Fruit fly (Drosophila melanogaster) whole organism, embryonic: ENCODE results near the gene GstZ1.

Experiments
- Blimp-1 ChIP-seq: fragments of 200-800 bp; sonication (Bioruptor generic); optimal IDR thresholded peaks from 3 replicates; lab custom pipeline; 2018; ENCODE audit warnings: missing biosample characterization, missing genetic modification characterization, mild to moderate bottlenecking, moderate library complexity, missing genetic modification reagents
- CG10543 ChIP-seq: fragments of 200-800 bp; sonication (Bioruptor generic); optimal IDR thresholded peaks from 3 replicates; lab custom pipeline; 2017; ENCODE audit warnings: missing biosample characterization, mild to moderate bottlenecking, missing genetic modification characterization, moderate library complexity
- CG11247 ChIP-seq: fragments of 200-800 bp; sonication (Bioruptor generic); IDR thresholded peaks from 2 replicates; pipeline ENCODE4 v1.3.6; 2022; ENCODE audit warnings: missing biosample characterization, missing genetic modification characterization
- CG11398 ChIP-seq: fragments of 200-800 bp; sonication (Bioruptor generic); optimal IDR thresholded peaks from 2 replicates; lab custom pipeline; 2016; ENCODE audit warnings: missing biosample characterization, missing genetic modification characterization
- CG12942 ChIP-seq: fragments of 200-800 bp; sonication (Bioruptor generic); optimal IDR thresholded peaks from 3 replicates; lab custom pipeline; 2016; ENCODE audit warnings: missing biosample characterization, missing genetic modification characterization
- CG15011 ChIP-seq: fragments of 200-800 bp; sonication (Bioruptor generic); optimal IDR thresholded peaks from 3 replicates; lab custom pipeline; 2018; ENCODE audit warnings: missing biosample characterization, mild to moderate bottlenecking, missing genetic modification characterization
- CG15514 ChIP-seq: fragments of 200-800 bp; sonication (Bioruptor generic); optimal IDR thresholded peaks from 3 replicates; lab custom pipeline; 2017; ENCODE audit warnings: missing biosample characterization, missing genetic modification characterization, mild to moderate bottlenecking, moderate library complexity, missing genetic modification reagents
- CG15601 ChIP-seq: fragments of 200-800 bp; sonication (Bioruptor generic); optimal IDR thresholded peaks from 3 replicates; lab custom pipeline; 2019; ENCODE audit warnings: missing biosample characterization, mild to moderate bottlenecking, missing genetic modification characterization, moderate library complexity
- CG17612 ChIP-seq: fragments of 200-800 bp; sonication (Bioruptor generic); IDR thresholded peaks from 2 replicates; pipeline ENCODE4 v1.3.6; 2022; ENCODE audit warnings: missing biosample characterization, missing genetic modification characterization
- CG31441 ChIP-seq: fragments of 200-800 bp; sonication (Bioruptor generic); IDR thresholded peaks from 2 replicates; pipeline ENCODE4 v1.3.6; 2022; ENCODE audit warnings: missing biosample characterization, missing genetic modification characterization
- CG3281 ChIP-seq: fragments of 200-800 bp; sonication (Bioruptor generic); optimal IDR thresholded peaks from 3 replicates; lab custom pipeline; 2017; ENCODE audit warnings: missing biosample characterization, mild to moderate bottlenecking, missing genetic modification characterization
- CG33557 ChIP-seq: fragments of 200-800 bp; sonication (Bioruptor generic); optimal IDR thresholded peaks from 2 replicates; lab custom pipeline; 2019; ENCODE audit warnings: missing biosample characterization, mild to moderate bottlenecking, missing genetic modification characterization, moderate library complexity
- CG4424 ChIP-seq: fragments of 200-800 bp; sonication (Bioruptor generic); optimal IDR thresholded peaks from 3 replicates; lab custom pipeline; 2016; ENCODE audit warnings: missing biosample characterization, missing genetic modification characterization
- CG5245 ChIP-seq: fragments of 200-800 bp; sonication (Bioruptor generic); optimal IDR thresholded peaks from 3 replicates; lab custom pipeline; 2016; ENCODE audit warnings: missing biosample characterization, missing genetic modification characterization
- CHES-1-like ChIP-seq: fragments of 200-800 bp; sonication (Bioruptor generic); optimal IDR thresholded peaks from 2 replicates; lab custom pipeline; 2016; ENCODE audit warnings: missing biosample characterization, missing genetic modification characterization
- D ChIP-seq, 2 experiments: fragments of 200-800 bp in 1 of 2; fragments of >200 bp in 1 of 2; sonication (Bioruptor generic) in 1 of 2; optimal IDR thresholded peaks; 2 replicates in 1 of 2; 3 replicates in 1 of 2; lab custom pipeline; 2017; ENCODE audit warnings: mild to moderate bottlenecking in 1 of 2, missing biosample characterization in 1 of 2, missing genetic modification characterization in 1 of 2, missing genetic modification reagents in 1 of 2
- E2f2 ChIP-seq: fragments of 200-800 bp; sonication (Bioruptor generic); IDR thresholded peaks from 2 replicates; pipeline ENCODE4 v1.3.6; 2022; ENCODE audit warnings: missing biosample characterization, missing genetic modification characterization
- Hr51 ChIP-seq, 2 experiments: fragments of 200-800 bp; sonication (Bioruptor generic); optimal IDR thresholded peaks; 2 replicates in 1 of 2; 3 replicates in 1 of 2; lab custom pipeline; 2016 to 2018; ENCODE audit warnings: missing biosample characterization in 2 of 2, missing genetic modification characterization in 2 of 2, mild to moderate bottlenecking in 1 of 2, moderate library complexity in 1 of 2
- PHDP ChIP-seq: fragments of 200-800 bp; sonication (Bioruptor generic); optimal IDR thresholded peaks from 3 replicates; lab custom pipeline; 2018; ENCODE audit warnings: missing biosample characterization, mild to moderate bottlenecking, missing genetic modification characterization, moderate library complexity
- Pdp1 ChIP-seq, 2 experiments: fragments of 200-800 bp; sonication (Bioruptor generic); optimal IDR thresholded peaks; 3 replicates each; lab custom pipeline; 2016; ENCODE audit warnings: missing biosample characterization in 2 of 2, missing genetic modification characterization in 2 of 2, mild to moderate bottlenecking in 1 of 2, moderate library complexity in 1 of 2
- bcd ChIP-seq: fragments of 200-800 bp; sonication (Bioruptor generic); optimal IDR thresholded peaks from 2 replicates; lab custom pipeline; 2017; ENCODE audit warnings: missing biosample characterization, mild to moderate bottlenecking, missing genetic modification characterization
- chinmo ChIP-seq: fragments of 200-800 bp; sonication (Bioruptor generic); IDR thresholded peaks from 4 replicates; pipeline ENCODE4 v1.3.6; 2022; ENCODE audit warnings: missing biosample characterization, missing genetic modification characterization; ENCODE audit not compliant: partially characterized antibody
- crol ChIP-seq: fragments of 200-800 bp; sonication (Bioruptor generic); IDR thresholded peaks from 2 replicates; pipeline ENCODE4 v1.3.6; 2022; ENCODE audit warnings: missing biosample characterization, missing genetic modification characterization
- cwo ChIP-seq: fragments of 200-800 bp; sonication (Bioruptor generic); optimal IDR thresholded peaks from 3 replicates; lab custom pipeline; 2017; ENCODE audit warnings: missing biosample characterization, missing genetic modification characterization, mild to moderate bottlenecking, moderate library complexity, missing genetic modification reagents
- dmrt99B ChIP-seq: fragments of 200-800 bp; sonication (Bioruptor generic); optimal IDR thresholded peaks from 2 replicates; lab custom pipeline; 2018; ENCODE audit warnings: missing biosample characterization, mild to moderate bottlenecking, missing genetic modification characterization, moderate library complexity
- dpn ChIP-seq, 2 experiments: fragments of 200-800 bp; sonication (Bioruptor generic); optimal IDR thresholded peaks; 3 replicates each; lab custom pipeline; 2016; ENCODE audit warnings: missing biosample characterization in 2 of 2, missing genetic modification characterization in 2 of 2
- gcm2 ChIP-seq: fragments of 200-800 bp; sonication (Bioruptor generic); optimal IDR thresholded peaks from 2 replicates; lab custom pipeline; 2016; ENCODE audit warnings: missing biosample characterization, missing genetic modification characterization
- gem ChIP-seq: fragments of 200-800 bp; sonication (Bioruptor generic); optimal IDR thresholded peaks from 2 replicates; lab custom pipeline; 2019; ENCODE audit warnings: missing biosample characterization, mild to moderate bottlenecking, missing genetic modification characterization, moderate library complexity
- gsb ChIP-seq: fragments of 200-800 bp; sonication (Bioruptor generic); IDR thresholded peaks from 2 replicates; pipeline ENCODE4 v1.3.6; 2022; ENCODE audit warnings: missing biosample characterization, missing genetic modification characterization
- lola ChIP-seq, 3 experiments: fragments of >200 bp in 2 of 3; fragments of 200-800 bp in 1 of 3; sonication (Bioruptor generic) in 1 of 3; optimal IDR thresholded peaks; 2 replicates each; lab custom pipeline; 2017 to 2019; ENCODE audit warnings: missing biosample characterization in 3 of 3, missing genetic modification characterization in 3 of 3, mild to moderate bottlenecking in 1 of 3, moderate library complexity in 1 of 3
- rib ChIP-seq: fragments of 200-800 bp; sonication (Bioruptor generic); IDR thresholded peaks from 2 replicates; pipeline ENCODE4 v1.3.6; 2022; ENCODE audit warnings: missing biosample characterization, missing genetic modification characterization
- sc ChIP-seq, 3 experiments: fragments of >200 bp in 2 of 3; fragments of 200-800 bp in 1 of 3; sonication (Bioruptor generic) in 1 of 3; optimal IDR thresholded peaks; 2 replicates in 2 of 3; 3 replicates in 1 of 3; lab custom pipeline; 2017; ENCODE audit warnings: mild to moderate bottlenecking in 1 of 3, missing biosample characterization in 1 of 3, missing genetic modification characterization in 1 of 3, missing genetic modification reagents in 1 of 3
- sd ChIP-seq: fragments of 200-800 bp; sonication (Bioruptor generic); optimal IDR thresholded peaks from 3 replicates; lab custom pipeline; 2018; ENCODE audit warnings: missing biosample characterization, mild to moderate bottlenecking, missing genetic modification characterization, moderate library complexity
- slou ChIP-seq: fragments of 200-800 bp; sonication (Bioruptor generic); optimal IDR thresholded peaks from 3 replicates; lab custom pipeline; 2016; ENCODE audit warnings: missing biosample characterization, missing genetic modification characterization
- sna ChIP-seq: fragments of 200-800 bp; sonication (Bioruptor generic); IDR thresholded peaks from 2 replicates; pipeline ENCODE4 v1.3.6; 2022; ENCODE audit warnings: missing biosample characterization, missing genetic modification characterization; ENCODE audit not compliant: partially characterized antibody

The GstZ1 gene

DNA sequence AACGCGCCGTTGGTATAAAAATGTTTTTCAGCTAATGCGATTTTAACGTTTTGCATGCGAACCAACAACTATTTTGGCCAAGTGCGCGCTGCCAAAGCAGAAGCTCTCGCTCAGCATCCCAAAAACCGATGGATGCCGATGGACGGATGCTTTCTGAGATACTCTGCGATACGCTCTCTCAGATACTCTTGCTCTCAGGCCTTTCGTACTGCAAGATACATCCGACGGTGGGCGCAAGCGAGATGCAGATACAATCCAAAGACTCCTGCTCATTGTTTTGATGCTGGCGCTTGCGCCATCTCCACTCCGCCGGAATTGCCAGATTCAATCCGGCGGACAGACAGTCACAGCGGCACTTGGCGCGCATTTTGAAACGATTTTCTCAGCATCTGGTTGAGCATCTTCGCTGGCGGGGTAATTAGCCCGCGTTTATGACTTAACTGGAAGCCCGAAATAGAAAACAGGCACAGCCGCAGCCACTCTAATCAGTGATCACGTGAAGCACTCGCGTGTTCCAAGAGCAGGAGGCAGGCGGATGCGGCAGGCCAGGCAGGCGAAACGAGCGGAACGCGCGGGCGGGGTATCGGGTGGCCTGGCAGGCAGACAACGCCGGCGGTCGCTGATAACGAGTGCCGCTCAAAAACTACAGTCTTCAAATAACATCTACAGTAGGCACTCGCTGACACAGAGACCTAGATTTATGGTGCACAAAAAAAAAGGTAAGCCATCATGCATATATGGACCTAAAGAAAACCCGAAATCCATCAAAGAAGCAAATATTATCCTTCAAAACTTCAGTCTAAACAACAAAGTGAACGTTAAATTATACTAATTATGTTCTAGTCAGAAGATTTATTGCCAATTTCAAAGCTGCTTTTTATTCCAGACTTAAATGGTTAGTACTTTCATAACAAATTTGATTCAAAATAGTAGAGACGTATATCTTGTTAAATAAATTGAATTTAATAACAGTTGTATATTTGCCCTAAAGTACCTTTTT lies 37.6 kb upstream of the GstZ1 start, which contains the start of gene CG16779 (continued):
- peak; percentile 90 for TF ChIP-seq crol
- TF ChIP-seq CG15601 (tag; lab: Kevin White, UChicago) = peak; percentile 5
- TF ChIP-seq Hr51 (GFP tag; optimal IDR thresholded peaks at IDR 0.05; lab: Kevin White, UChicago) = peak in 1 of 2 experiments; percentile 60
- no peak for TF ChIP-seq sd (tag; lab: Kevin White, UChicago)
- peak in 1 of 2 experiments; percentile 44 for TF ChIP-seq Pdp1 (GFP tag; optimal IDR thresholded peaks at IDR 0.05; lab: Kevin White, UChicago)
- TF ChIP-seq D (optimal IDR thresholded peaks at IDR 0.05; lab: Kevin White, UChicago) = no peak
- peak; percentile 36 for TF ChIP-seq D (GFP tag; optimal IDR thresholded peaks at IDR 0.05; lab: Kevin White, UChicago)
- TF ChIP-seq dmrt99B (tag; lab: Kevin White, UChicago) = peak; percentile 61
- no peak for TF ChIP-seq CG11398
- peak; percentile 57 for TF ChIP-seq CG10543 (GFP tag; lab: Kevin White, UChicago)
- TF ChIP-seq CG15011 (GFP tag; lab: Kevin White, UChicago) = peak; percentile 25
- peak in 1 of 3 experiments; percentile 65 for TF ChIP-seq lola (GFP tag; optimal IDR thresholded peaks at IDR 0.05; lab: Kevin White, UChicago)
- 0 out of 2 replicates have a peak, but pooled peaks have one; percentile 25 for TF ChIP-seq sna (GFP tag; lab: Robert Waterston, UW)
- TF ChIP-seq CHES-1-like (GFP tag; lab: Kevin White, UChicago) = no peak
- no peak for TF ChIP-seq CG33557 (GFP tag; lab: Kevin White, UChicago)
- TF ChIP-seq CG11247 = no peak
- peak; percentile 95 for TF ChIP-seq E2f2 (GFP tag; lab: Robert Waterston, UW)
- peak; percentile 67 for TF ChIP-seq gem (tag; lab: Kevin White, UChicago)
- no peak for TF ChIP-seq rib (GFP tag; lab: Robert Waterston, UW)
- TF ChIP-seq CG17612 (GFP tag; lab: Robert Waterston, UW) = no peak
- TF ChIP-seq PHDP (tag; lab: Kevin White, UChicago) = peak; percentile 45
- peak; percentile 47 for TF ChIP-seq bcd
- no peak for TF ChIP-seq gcm2 (GFP tag; lab: Kevin White, UChicago)
- peak; percentile 82; the same call in 1 of the 4 replicates for TF ChIP-seq chinmo (GFP tag; lab: Robert Waterston, UW)
- TF ChIP-seq CG5245 (GFP tag; lab: Kevin White, UChicago) = peak; percentile 36
- TF ChIP-seq dpn (GFP tag; optimal IDR thresholded peaks at IDR 0.05; lab: Kevin White, UChicago) = peak; percentile 10 to 19
- TF ChIP-seq CG31441 (GFP tag; lab: Robert Waterston, UW) = peak; percentile 69; the same call in 1 of the 2 replicates
- TF ChIP-seq gsb = no peak
- no peak for TF ChIP-seq sc (optimal IDR thresholded peaks at IDR 0.05; lab: Kevin White, UChicago)
- TF ChIP-seq sc (GFP tag; optimal IDR thresholded peaks at IDR 0.05; lab: Kevin White, UChicago) = no peak
- TF ChIP-seq cwo = peak; percentile 100
- TF ChIP-seq CG3281 = peak; percentile 35
- no peak for TF ChIP-seq slou (GFP tag; lab: Kevin White, UChicago)
- TF ChIP-seq CG4424 (GFP tag; lab: Kevin White, UChicago) = peak; percentile 15
- TF ChIP-seq CG12942 (GFP tag; lab: Kevin White, UChicago) = no peak
- TF ChIP-seq CG15514 (GFP tag; lab: Kevin White, UChicago) = peak; percentile 13
- TF ChIP-seq Blimp-1 (GFP tag; lab: Kevin White, UChicago) = peak; percentile 30
